Worm (Caenorhabditis elegans): ENCODE measurements around the gene F16F9.1.

DNA sequence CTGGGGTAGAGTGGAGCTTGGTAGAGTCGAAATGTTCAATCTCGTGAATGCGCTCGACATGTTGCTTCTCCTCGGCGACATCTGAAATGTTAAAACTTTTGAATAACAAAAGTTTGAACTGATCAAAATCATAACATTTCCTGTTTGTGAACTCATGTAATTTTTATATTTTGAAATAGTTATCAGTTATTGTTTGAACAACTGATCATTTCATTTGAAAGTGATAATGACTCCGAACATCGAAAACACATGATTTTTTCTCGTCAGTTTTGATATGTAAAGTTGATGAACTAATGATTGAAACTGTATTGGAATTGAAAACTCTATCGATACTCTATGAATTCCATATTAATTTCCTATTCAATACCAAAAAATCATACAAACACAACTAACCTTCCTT is 23.0 kb upstream of the F16F9.1 start:
- TF ChIP-seq ztf-23 (GFP tag; IDR thresholded peaks at IDR 0.05) (no peak), med-1 (GFP tag; optimal IDR thresholded peaks at IDR 0.05; ENCODE audit: insufficient read depth) (no peak), ref-1 (GFP tag; conservative IDR thresholded peaks at IDR 0.05) (no peak), flt-1 (GFP tag; IDR thresholded peaks at IDR 0.05) (no peak), cog-1 (tag; optimal IDR thresholded peaks at IDR 0.05) (no peak), klf-2 (GFP tag; conservative IDR thresholded peaks at IDR 0.05) (no peak), tab-1 (GFP tag; IDR thresholded peaks at IDR 0.05) (no peak), T22C8.4 (GFP tag; IDR thresholded peaks at IDR 0.05) (no peak), ztf-29 (GFP tag; IDR thresholded peaks at IDR 0.05) (no peak)
